Worm (Caenorhabditis elegans): Measurements from ENCODE around the gene C34F6.5.
A peak's percentile ranks its signal among the peaks of the same experiment; 100 is the strongest.

C34F6.5 gene

ce11 chrX:11206953-11207352 is 1.7 kb downstream of the C34F6.5 start, which contains the start of gene hst-2 (continued):
- TF ChIP-seq Y53G8AR.9 (GFP tag; conservative IDR thresholded peaks at IDR 0.05) (peak; percentile 86), ccch-3 (GFP tag; optimal IDR thresholded peaks at IDR 0.05) (no peak), sdz-38 (tag; optimal IDR thresholded peaks at IDR 0.05) (no peak), sea-2 (GFP tag; IDR thresholded peaks at IDR 0.05) (no peak), cebp-1 (GFP tag; IDR thresholded peaks at IDR 0.05) (no peak), cebp-1 (tag; optimal IDR thresholded peaks at IDR 0.05) (no peak), snpc-4 (GFP tag; optimal IDR thresholded peaks at IDR 0.05) (no peak), snpc-4 (tag; optimal IDR thresholded peaks at IDR 0.05) (peak in 2 of 4 experiments; percentile 44 to 57), mxl-1 (tag; optimal IDR thresholded peaks at IDR 0.05) (no peak), tlf-1 (GFP tag; optimal IDR thresholded peaks at IDR 0.05) (peak; percentile 39), ZK185.1 (tag; optimal IDR thresholded peaks at IDR 0.05; ENCODE audit: poor library complexity, severe bottlenecking) (peak; percentile 91), ztf-3 (GFP tag; optimal IDR thresholded peaks at IDR 0.05) (no peak), snpc-1.1 (tag; optimal IDR thresholded peaks at IDR 0.05; ENCODE audit: insufficient read depth) (no peak), ztf-28 (GFP tag; IDR thresholded peaks at IDR 0.05) (no peak), nhr-90 (tag; optimal IDR thresholded peaks at IDR 0.05) (no peak), C17E4.6 (GFP tag; IDR thresholded peaks at IDR 0.05) (no peak), repo-1 (tag; optimal IDR thresholded peaks at IDR 0.05) (peak; percentile 41), hmg-1.2 (GFP tag; IDR thresholded peaks at IDR 0.05) (peak; percentile 98), aptf-3 (GFP tag; IDR thresholded peaks at IDR 0.05) (no peak), lin-35 (GFP tag; optimal IDR thresholded peaks at IDR 0.05) (peak in 1 of 3 experiments; percentile 68), aptf-2 (GFP tag; conservative IDR thresholded peaks at IDR 0.05) (no peak), egl-44 (GFP tag; IDR thresholded peaks at IDR 0.05) (no peak), F39B2.1 (GFP tag; IDR thresholded peaks at IDR 0.05) (no peak), F37B4.10 (GFP tag; IDR thresholded peaks at IDR 0.05) (no peak), mes-4 (tag; optimal IDR thresholded peaks at IDR 0.05) (no peak), mcd-1 (GFP tag; IDR thresholded peaks at IDR 0.05) (peak; percentile 70), efl-1 (GFP tag; optimal IDR thresholded peaks at IDR 0.05) (no peak), ceh-100 (GFP tag; IDR thresholded peaks at IDR 0.05) (no peak), hrde-1 (tag; optimal IDR thresholded peaks at IDR 0.05; ENCODE audit: borderline replicate concordance) (no peak), ama-1 (optimal IDR thresholded peaks at IDR 0.05) (no peak), ama-1 (GFP tag; optimal IDR thresholded peaks at IDR 0.05) (no peak), rcor-1 (GFP tag; IDR thresholded peaks at IDR 0.05) (no peak), madf-3 (GFP tag; IDR thresholded peaks at IDR 0.05) (no peak), K11D2.4 (GFP tag; IDR thresholded peaks at IDR 0.05) (peak; percentile 71), dpff-1 (tag; optimal IDR thresholded peaks at IDR 0.05) (no peak), B0336.3 (GFP tag; IDR thresholded peaks at IDR 0.05) (peak; percentile 76), ceh-91 (GFP tag; IDR thresholded peaks at IDR 0.05) (no peak), gei-17 (GFP tag; optimal IDR thresholded peaks at IDR 0.05) (peak; percentile 72), pha-4 (tag; optimal IDR thresholded peaks at IDR 0.05) (peak; percentile 61), lir-1 (GFP tag; conservative IDR thresholded peaks at IDR 0.05) (0 out of 2 replicates have a peak, but pooled peaks have one; percentile 44), dpl-1 (GFP tag; optimal IDR thresholded peaks at IDR 0.05) (no peak), ztf-22 (GFP tag; optimal IDR thresholded peaks at IDR 0.05) (no peak), dox-1 (GFP tag; IDR thresholded peaks at IDR 0.05) (peak; percentile 70), K12H6.12 (tag; optimal IDR thresholded peaks at IDR 0.05) (peak; percentile 42), let-607 (tag; optimal IDR thresholded peaks at IDR 0.05) (peak in 1 of 2 experiments; percentile 75), attf-3 (GFP tag; conservative IDR thresholded peaks at IDR 0.05) (no peak), F10E7.11 (tag; optimal IDR thresholded peaks at IDR 0.05) (no peak), tbx-9 (tag; optimal IDR thresholded peaks at IDR 0.05; ENCODE audit: borderline replicate concordance) (no peak), ztf-6 (GFP tag; IDR thresholded peaks at IDR 0.05) (no peak), B0035.1 (tag; optimal IDR thresholded peaks at IDR 0.05) (peak; percentile 32)

All from whole organism, young adult.